Worm (Caenorhabditis elegans) whole organism, midembryonic: ENCODE data around the gene C05C10.7.

ENCODE experiments used
- T22C8.4 ChIP-seq: fragments of 200-800 bp; sonication (Bioruptor generic); IDR thresholded peaks from 2 replicates; pipeline ENCODE4 v1.3.6; 2022; ENCODE audit warnings: missing genetic modification characterization, missing compliant biosample characterization
- cog-1 ChIP-seq: sonication (generic microtip); optimal IDR thresholded peaks from 2 replicates; lab custom pipeline; 2016; ENCODE audit warnings: missing genetic modification characterization, missing compliant biosample characterization
- flt-1 ChIP-seq: fragments of 200-800 bp; sonication (Bioruptor generic); IDR thresholded peaks from 2 replicates; pipeline ENCODE4 v1.3.6; 2022; ENCODE audit warnings: missing genetic modification characterization, missing compliant biosample characterization
- klf-2 ChIP-seq: fragments of 200-800 bp; sonication (Bioruptor generic); conservative IDR thresholded peaks from 2 replicates; pipeline ENCODE4 v1.3.6; 2022; ENCODE audit warnings: missing genetic modification reagents, missing genetic modification characterization, missing compliant biosample characterization
- med-1 ChIP-seq: sonication (generic microtip); optimal IDR thresholded peaks from 2 replicates; lab custom pipeline; 2017; ENCODE audit warnings: missing genetic modification characterization, mild to moderate bottlenecking, missing compliant biosample characterization, antibody characterized with exemption, missing genetic modification reagents; ENCODE audit not compliant: insufficient read depth
- ref-1 ChIP-seq: fragments of 200-800 bp; sonication (Bioruptor generic); conservative IDR thresholded peaks from 2 replicates; pipeline ENCODE4 v1.3.6; 2022; ENCODE audit warnings: missing genetic modification reagents, missing genetic modification characterization, missing compliant biosample characterization
- tab-1 ChIP-seq: fragments of 200-800 bp; sonication (Bioruptor generic); IDR thresholded peaks from 2 replicates; pipeline ENCODE4 v1.3.6; 2022; ENCODE audit warnings: missing genetic modification characterization, missing compliant biosample characterization
- ztf-23 ChIP-seq: fragments of 200-800 bp; sonication (Bioruptor generic); IDR thresholded peaks from 2 replicates; pipeline ENCODE4 v1.3.6; 2022; ENCODE audit warnings: missing genetic modification reagents, missing genetic modification characterization, missing compliant biosample characterization
- ztf-29 ChIP-seq: fragments of 200-800 bp; sonication (Bioruptor generic); IDR thresholded peaks from 2 replicates; pipeline ENCODE4 v1.3.6; 2022; ENCODE audit warnings: missing genetic modification reagents, missing genetic modification characterization, missing compliant biosample characterization

Gene C05C10.7

ce11 chrII:9931476-9931875, 7.3 kb downstream of the C05C10.7 start, which contains the start of gene pho-11:
TSS of gene pho-11 (plus strand) at chrII:9931849.
- TF ChIP-seq flt-1 (GFP tag; lab: Robert Waterston, UW) (no peak), tab-1 (GFP tag; lab: Robert Waterston, UW) (no peak)

- TF ChIP-seq ztf-29 (GFP tag; lab: Robert Waterston, UW) = no peak
- no peak for TF ChIP-seq klf-2 (GFP tag; lab: Robert Waterston, UW)
- no peak for TF ChIP-seq tab-1 (GFP tag; lab: Robert Waterston, UW)
- peak; percentile 5; the same call in 1 of the 2 replicates for TF ChIP-seq flt-1 (GFP tag; lab: Robert Waterston, UW)
Observed at ce11 chrII:9931012-9931411, 7.8 kb downstream of the C05C10.7 start.

DNA sequence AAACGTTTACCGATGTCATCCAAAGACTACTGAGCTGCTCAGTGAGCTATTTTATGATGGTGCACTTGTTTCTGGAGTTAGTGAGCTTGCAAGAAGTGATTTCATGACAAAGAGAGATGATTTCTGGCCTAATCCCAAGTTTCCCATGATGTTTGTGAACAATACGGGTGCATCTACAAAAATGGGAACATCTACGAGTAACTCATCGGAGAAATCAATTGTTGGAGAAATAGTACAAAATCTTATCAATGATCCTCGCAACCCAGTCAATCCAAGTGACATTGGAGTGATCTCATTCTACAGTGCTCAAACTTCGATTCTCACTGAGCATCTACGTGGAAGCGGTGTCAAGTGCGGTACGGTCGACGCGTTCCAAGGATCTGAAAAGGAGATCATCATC, 10.3 kb downstream of the C05C10.7 start:
- TF ChIP-seq T22C8.4 (GFP tag; lab: Robert Waterston, UW) (no peak), ref-1 (no peak), tab-1 (GFP tag; lab: Robert Waterston, UW) (no peak), klf-2 (GFP tag; lab: Robert Waterston, UW) (no peak), flt-1 (GFP tag; lab: Robert Waterston, UW) (no peak), ztf-29 (GFP tag; lab: Robert Waterston, UW) (no peak), cog-1 (no peak), med-1 (GFP tag; lab: Kevin White, UChicago) (no peak), ztf-23 (no peak)

DNA sequence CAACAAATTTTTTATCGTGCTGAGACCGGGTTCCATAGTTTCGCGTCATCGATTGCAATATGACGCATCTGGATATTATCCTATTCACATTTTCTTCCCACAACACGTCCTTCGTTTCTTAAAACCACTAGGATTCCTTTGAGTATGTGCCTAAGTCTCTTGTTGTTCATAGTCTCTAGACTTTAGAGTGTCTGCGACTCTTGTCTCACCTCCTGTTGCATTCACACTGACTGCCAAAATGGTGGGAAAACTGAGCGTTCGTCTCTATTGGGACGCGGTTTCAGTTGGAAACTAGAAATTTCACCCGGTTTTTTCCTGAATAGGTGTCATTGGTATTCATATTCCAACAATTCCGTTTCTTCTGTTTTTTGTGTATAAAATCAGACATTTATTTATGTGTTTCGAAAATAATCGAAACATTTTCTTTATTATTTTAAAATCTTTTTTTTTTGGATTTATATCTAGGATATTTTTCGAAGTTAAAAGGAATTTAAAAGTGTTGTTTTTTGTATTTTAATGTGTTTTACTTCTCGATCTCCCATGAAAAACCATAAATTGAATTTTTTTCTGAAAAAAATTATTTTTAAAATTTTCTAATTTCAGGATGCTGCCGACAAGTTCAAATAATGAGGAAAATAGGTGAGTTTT, 17.0 kb downstream of the C05C10.7 start, which contains the start of gene C05C10.2:
Gene C05C10.2, plus strand, starts transcription at position 598 of the 648 bp plus-strand sequence.
- TF ChIP-seq tab-1 (GFP tag; lab: Robert Waterston, UW) (no peak), ref-1 (no peak), ztf-29 (GFP tag; lab: Robert Waterston, UW) (no peak), cog-1 (no peak), flt-1 (GFP tag; lab: Robert Waterston, UW) (no peak), T22C8.4 (GFP tag; lab: Robert Waterston, UW) (no peak), ztf-23 (no peak), klf-2 (GFP tag; lab: Robert Waterston, UW) (no peak)

DNA sequence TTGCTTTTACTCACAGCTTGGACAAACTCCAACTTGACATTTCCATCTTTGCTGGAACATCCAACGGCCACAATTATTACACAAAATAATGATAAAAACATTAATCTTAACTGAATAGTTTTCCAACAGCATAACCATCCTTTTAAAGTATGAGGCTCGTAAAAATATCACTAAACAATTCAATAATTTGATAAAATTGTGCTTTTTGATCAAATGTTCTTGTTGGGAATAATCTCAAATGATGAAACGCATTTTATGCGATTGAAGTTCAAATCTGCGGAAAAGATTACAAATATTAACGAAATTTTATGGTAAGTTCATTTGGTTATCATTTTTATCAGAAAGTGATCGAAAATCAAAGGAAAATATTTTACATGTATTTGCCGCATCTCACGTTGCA, 18.3 kb downstream of the C05C10.7 start, which contains the start of gene pho-10:
Gene pho-10, minus strand, starts transcription at position 101 of the 400 bp plus-strand sequence.
- no peak for TF ChIP-seq klf-2 (GFP tag; lab: Robert Waterston, UW)
- no peak for TF ChIP-seq T22C8.4 (GFP tag; lab: Robert Waterston, UW)
- no peak for TF ChIP-seq ref-1
- no peak for TF ChIP-seq tab-1 (GFP tag; lab: Robert Waterston, UW)
- TF ChIP-seq ztf-23 = no peak
- TF ChIP-seq med-1 (GFP tag; lab: Kevin White, UChicago) = no peak
- no peak for TF ChIP-seq ztf-29 (GFP tag; lab: Robert Waterston, UW)
- TF ChIP-seq flt-1 (GFP tag; lab: Robert Waterston, UW) = no peak
- no peak for TF ChIP-seq cog-1

DNA sequence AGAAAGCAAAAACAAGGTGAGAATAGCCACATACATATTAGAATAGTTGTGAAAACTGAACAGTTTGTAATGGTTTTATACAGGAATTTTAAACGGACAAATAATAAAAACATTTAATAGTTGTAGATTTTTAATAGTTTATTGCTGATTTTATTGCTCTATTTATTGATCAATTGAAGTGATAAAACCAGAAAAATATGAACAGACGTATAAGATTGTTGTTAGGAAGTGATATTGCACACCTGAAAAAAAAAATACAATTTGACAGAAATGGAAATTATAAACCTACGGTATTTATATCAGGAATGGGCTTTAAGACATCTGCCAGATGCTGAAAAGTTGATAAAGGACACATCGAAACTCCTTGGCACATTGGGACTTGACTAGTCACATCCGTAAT, 20.9 kb downstream of the C05C10.7 start, which contains the start of gene C05C10.8:
Gene C05C10.8, minus strand, starts transcription at position 101 of the 400 bp plus-strand sequence.
- TF ChIP-seq cog-1 = no peak
- TF ChIP-seq ztf-29 (GFP tag; lab: Robert Waterston, UW) = no peak
- TF ChIP-seq flt-1 (GFP tag; lab: Robert Waterston, UW) = no peak
- TF ChIP-seq med-1 (GFP tag; lab: Kevin White, UChicago) = no peak
- TF ChIP-seq T22C8.4 (GFP tag; lab: Robert Waterston, UW) = no peak
- TF ChIP-seq tab-1 (GFP tag; lab: Robert Waterston, UW) = no peak
- TF ChIP-seq ref-1 = no peak
- TF ChIP-seq klf-2 (GFP tag; lab: Robert Waterston, UW) = no peak
- TF ChIP-seq ztf-23 = no peak

- TF ChIP-seq klf-2 (GFP tag; lab: Robert Waterston, UW) (no peak), ref-1 (no peak), ztf-23 (no peak), flt-1 (GFP tag; lab: Robert Waterston, UW) (no peak), tab-1 (GFP tag; lab: Robert Waterston, UW) (no peak), T22C8.4 (GFP tag; lab: Robert Waterston, UW) (no peak), cog-1 (no peak), ztf-29 (GFP tag; lab: Robert Waterston, UW) (no peak), med-1 (GFP tag; lab: Kevin White, UChicago) (no peak)
Observed at ce11 chrII:9916177-9916576, 22.6 kb downstream of the C05C10.7 start, which contains the start of gene F26C11.4. TSS of gene F26C11.4 (minus strand) at chrII:9916277.

- TF ChIP-seq tab-1 (GFP tag; lab: Robert Waterston, UW) (no peak), klf-2 (GFP tag; lab: Robert Waterston, UW) (no peak), med-1 (GFP tag; lab: Kevin White, UChicago) (no peak), flt-1 (GFP tag; lab: Robert Waterston, UW) (no peak), ztf-23 (no peak), T22C8.4 (GFP tag; lab: Robert Waterston, UW) (no peak), ref-1 (no peak), cog-1 (no peak), ztf-29 (GFP tag; lab: Robert Waterston, UW) (no peak)
Observed at ce11 chrII:9914999-9915398, 23.8 kb downstream of the C05C10.7 start, which contains the start of gene F26C11.3. TSS of gene F26C11.3 (minus strand) at chrII:9915099.

DNA sequence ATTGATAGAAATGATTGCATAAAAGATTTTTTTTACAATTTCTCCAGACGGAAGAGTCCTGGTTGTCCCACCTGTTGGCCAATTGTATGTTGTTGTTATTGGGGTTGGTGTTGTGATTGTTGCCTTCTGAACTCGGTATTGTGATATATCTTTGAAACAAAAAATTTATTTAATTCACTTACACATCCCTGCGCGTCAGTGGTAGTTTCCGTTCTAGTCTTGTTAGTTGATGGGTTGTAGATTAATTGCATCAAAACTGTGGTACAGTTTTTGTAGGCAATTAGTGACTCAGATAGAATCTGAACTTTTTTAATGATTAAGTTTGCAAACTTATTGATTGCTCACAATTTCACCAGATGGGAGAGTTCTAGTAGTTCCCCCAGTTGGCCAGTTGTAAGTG, 34.3 kb downstream of the C05C10.7 start:
- no peak for TF ChIP-seq med-1 (GFP tag; lab: Kevin White, UChicago)
- no peak for TF ChIP-seq ztf-29 (GFP tag; lab: Robert Waterston, UW)
- no peak for TF ChIP-seq klf-2 (GFP tag; lab: Robert Waterston, UW)
- no peak for TF ChIP-seq T22C8.4 (GFP tag; lab: Robert Waterston, UW)
- TF ChIP-seq cog-1 = no peak
- no peak for TF ChIP-seq ref-1
- TF ChIP-seq ztf-23 = no peak
- no peak for TF ChIP-seq tab-1 (GFP tag; lab: Robert Waterston, UW)
- no peak for TF ChIP-seq flt-1 (GFP tag; lab: Robert Waterston, UW)
